Worm (Caenorhabditis elegans) whole organism, L1 larva: ENCODE results near the gene C03H12.1.

Experiments
- aly-2 ChIP-seq: fragments of 150-350 bp; optimal IDR thresholded peaks from 2 replicates; lab custom pipeline; 2014; ENCODE audit warnings: missing biosample characterization, missing genetic modification characterization
- ama-1 ChIP-seq: fragments of 150-350 bp; optimal IDR thresholded peaks from 2 replicates; lab custom pipeline; 2014
- efl-1 ChIP-seq, 4 experiments: fragments of 150-350 bp; optimal IDR thresholded peaks in 3 of 4; peaks in 1 of 4; 1 replicate in 1 of 4; 2 replicates in 3 of 4; lab custom pipeline; 2014; ENCODE audit warnings: missing biosample characterization in 2 of 4, missing genetic modification characterization in 2 of 4, missing genetic modification reagents in 2 of 4
- lin-35 ChIP-seq, 2 experiments: fragments of 150-350 bp; optimal IDR thresholded peaks; 2 replicates each; lab custom pipeline; 2014; ENCODE audit warnings: missing biosample characterization in 2 of 2, missing genetic modification characterization in 2 of 2, missing genetic modification reagents in 2 of 2
- mdl-1 ChIP-seq, 2 experiments: fragments of 150-350 bp; optimal IDR thresholded peaks; 2 replicates each; lab custom pipeline; 2014 to 2017; ENCODE audit warnings: missing biosample characterization in 2 of 2, missing genetic modification characterization in 2 of 2, inconsistent platforms in 1 of 2
- nhr-237 ChIP-seq: fragments of 150-350 bp; optimal IDR thresholded peaks from 2 replicates; lab custom pipeline; 2014; ENCODE audit warnings: missing biosample characterization, missing genetic modification characterization
- nhr-28 ChIP-seq: fragments of 150-350 bp; optimal IDR thresholded peaks from 2 replicates; lab custom pipeline; 2014; ENCODE audit warnings: missing biosample characterization, missing genetic modification characterization
- unc-62 ChIP-seq: fragments of 150-350 bp; optimal IDR thresholded peaks from 2 replicates; lab custom pipeline; 2014; ENCODE audit warnings: missing biosample characterization, missing genetic modification reagents, missing genetic modification characterization
- unc-86 ChIP-seq: sonication (generic microtip); optimal IDR thresholded peaks from 2 replicates; lab custom pipeline; 2016; ENCODE audit warnings: missing genetic modification characterization, missing compliant biosample characterization
- xbp-1 ChIP-seq: sonication (generic microtip); optimal IDR thresholded peaks from 2 replicates; lab custom pipeline; 2016; ENCODE audit warnings: missing genetic modification characterization, missing compliant biosample characterization
- ztf-4 ChIP-seq: fragments of 150-350 bp; optimal IDR thresholded peaks from 2 replicates; lab custom pipeline; 2014; ENCODE audit warnings: missing biosample characterization, missing genetic modification characterization

ce11 chrX:15657773-15658172 lies 31.5 kb upstream of the C03H12.1 start:
- TF ChIP-seq aly-2 (no peak), unc-86 (tag; lab: Kevin White, UChicago) (no peak), ama-1 (lab: Kevin White, UChicago) (no peak), xbp-1 (no peak), efl-1 (optimal IDR thresholded peaks at IDR 0.05; lab: Kevin White, UChicago) (no peak), efl-1 (GFP tag; optimal IDR thresholded peaks at IDR 0.05 in 1 of 2; lab: Kevin White, UChicago) (no peak), ztf-4 (tag; lab: Kevin White, UChicago) (no peak), nhr-28 (tag; lab: Kevin White, UChicago) (no peak), lin-35 (GFP tag; optimal IDR thresholded peaks at IDR 0.05; lab: Kevin White, UChicago) (no peak), mdl-1 (tag; optimal IDR thresholded peaks at IDR 0.05; lab: Kevin White, UChicago) (no peak), unc-62 (GFP tag; lab: Kevin White, UChicago) (no peak), nhr-237 (tag; lab: Kevin White, UChicago) (no peak)
